Fruit fly (Drosophila melanogaster) whole organism, embryonic: ENCODE measurements around the gene CG31808.

Experiments
- ATbp ChIP-seq: fragments of 200-800 bp; sonication (Bioruptor generic); optimal IDR thresholded peaks from 2 replicates; lab custom pipeline; 2017; ENCODE audit warnings: missing biosample characterization, mild to moderate bottlenecking, missing genetic modification characterization, missing genetic modification reagents
- CG10366 ChIP-seq: fragments of 200-800 bp; sonication (Bioruptor generic); IDR thresholded peaks from 2 replicates; pipeline ENCODE4 v1.3.6; 2022; ENCODE audit warnings: missing biosample characterization, missing genetic modification characterization
- CG10431 ChIP-seq: fragments of 200-800 bp; sonication (Bioruptor generic); optimal IDR thresholded peaks from 3 replicates; lab custom pipeline; 2018; ENCODE audit warnings: missing biosample characterization, mild to moderate bottlenecking, missing genetic modification characterization
- CG11723 ChIP-seq: fragments of 200-800 bp; sonication (Bioruptor generic); optimal IDR thresholded peaks from 2 replicates; lab custom pipeline; 2017; ENCODE audit warnings: missing biosample characterization, mild to moderate bottlenecking, missing genetic modification characterization
- CG13123 ChIP-seq: fragments of 200-800 bp; sonication (Bioruptor generic); optimal IDR thresholded peaks from 2 replicates; lab custom pipeline; 2016; ENCODE audit warnings: missing biosample characterization, missing genetic modification characterization
- CG13775 ChIP-seq: fragments of 200-800 bp; sonication (Bioruptor generic); optimal IDR thresholded peaks from 3 replicates; lab custom pipeline; 2017; ENCODE audit warnings: missing biosample characterization, mild to moderate bottlenecking, missing genetic modification characterization
- CG13894 ChIP-seq: fragments of 200-800 bp; sonication (Bioruptor generic); optimal IDR thresholded peaks from 3 replicates; lab custom pipeline; 2018; ENCODE audit warnings: missing biosample characterization, mild to moderate bottlenecking, missing genetic modification characterization, moderate library complexity
- CG17361 ChIP-seq: fragments of 200-800 bp; sonication (Bioruptor generic); IDR thresholded peaks from 3 replicates; pipeline ENCODE4 v1.3.6; 2022; ENCODE audit warnings: missing biosample characterization, missing genetic modification characterization
- CG2199 ChIP-seq: fragments of 200-800 bp; sonication (Bioruptor generic); IDR thresholded peaks from 3 replicates; pipeline ENCODE4 v1.3.6; 2022; ENCODE audit warnings: missing biosample characterization, missing genetic modification characterization
- CG2678 ChIP-seq: fragments of 200-800 bp; sonication (Bioruptor generic); optimal IDR thresholded peaks from 3 replicates; lab custom pipeline; 2019; ENCODE audit warnings: missing biosample characterization, mild to moderate bottlenecking, missing genetic modification characterization, moderate library complexity
- CG2889 ChIP-seq: fragments of 200-800 bp; sonication (Bioruptor generic); IDR thresholded peaks from 3 replicates; pipeline ENCODE4 v1.3.6; 2022; ENCODE audit warnings: missing biosample characterization, missing genetic modification characterization
- CG3407 ChIP-seq: fragments of 200-800 bp; sonication (Bioruptor generic); optimal IDR thresholded peaks from 2 replicates; lab custom pipeline; 2018; ENCODE audit warnings: missing biosample characterization, mild to moderate bottlenecking, missing genetic modification characterization
- CG3838 ChIP-seq: fragments of 200-800 bp; sonication (Bioruptor generic); optimal IDR thresholded peaks from 3 replicates; lab custom pipeline; 2016; ENCODE audit warnings: missing biosample characterization, missing genetic modification characterization
- CG4282 ChIP-seq: fragments of 200-800 bp; sonication (Bioruptor generic); optimal IDR thresholded peaks from 2 replicates; lab custom pipeline; 2016; ENCODE audit warnings: missing biosample characterization, missing genetic modification characterization
- CG9437 ChIP-seq: fragments of 200-800 bp; sonication (Bioruptor generic); optimal IDR thresholded peaks from 2 replicates; lab custom pipeline; 2018; ENCODE audit warnings: missing biosample characterization, mild to moderate bottlenecking, missing genetic modification characterization
- CG9797 ChIP-seq: fragments of 200-800 bp; sonication (Bioruptor generic); optimal IDR thresholded peaks from 3 replicates; lab custom pipeline; 2018; ENCODE audit warnings: missing biosample characterization, mild to moderate bottlenecking, missing genetic modification characterization
- Deaf1 ChIP-seq: fragments of 200-800 bp; optimal IDR thresholded peaks from 3 replicates; lab custom pipeline; 2019; ENCODE audit warnings: missing biosample characterization, mild to moderate bottlenecking, missing genetic modification characterization, moderate library complexity
- E2f1 ChIP-seq: fragments of 200-800 bp; sonication (Bioruptor generic); IDR thresholded peaks from 2 replicates; pipeline ENCODE4 v1.3.6; 2022; ENCODE audit warnings: missing biosample characterization, missing genetic modification characterization
- Ets65A ChIP-seq: fragments of 200-800 bp; sonication (Bioruptor generic); peaks from one replicate; lab custom pipeline; 2016; ENCODE audit warnings: missing biosample characterization, missing genetic modification characterization
- Gsc ChIP-seq: fragments of 200-800 bp; sonication (Bioruptor generic); IDR thresholded peaks from 2 replicates; pipeline ENCODE4 v1.3.6; 2022; ENCODE audit warnings: missing biosample characterization, missing genetic modification characterization
- Hr3 ChIP-seq: fragments of 200-800 bp; sonication (Bioruptor generic); optimal IDR thresholded peaks from 3 replicates; lab custom pipeline; 2016; ENCODE audit warnings: missing biosample characterization, missing genetic modification characterization
- Kr ChIP-seq: fragments of 200-800 bp; sonication (Bioruptor generic); optimal IDR thresholded peaks from 2 replicates; lab custom pipeline; 2017; ENCODE audit warnings: missing biosample characterization, mild to moderate bottlenecking, missing genetic modification characterization
- PHDP ChIP-seq: fragments of 200-800 bp; sonication (Bioruptor generic); optimal IDR thresholded peaks from 3 replicates; lab custom pipeline; 2018; ENCODE audit warnings: missing biosample characterization, mild to moderate bottlenecking, missing genetic modification characterization, moderate library complexity
- Poxn ChIP-seq: fragments of 200-800 bp; sonication (Bioruptor generic); IDR thresholded peaks from 2 replicates; pipeline ENCODE4 v1.3.6; 2022; ENCODE audit warnings: missing biosample characterization, missing genetic modification characterization
- abd-A ChIP-seq: fragments of 200-800 bp; sonication (Bioruptor generic); optimal IDR thresholded peaks from 3 replicates; lab custom pipeline; 2019; ENCODE audit warnings: missing biosample characterization, mild to moderate bottlenecking, missing genetic modification characterization, moderate library complexity
- bsh ChIP-seq, 2 experiments: fragments of 200-800 bp; sonication (Bioruptor generic); optimal IDR thresholded peaks; 2 replicates each; lab custom pipeline; 2017 to 2018; ENCODE audit warnings: mild to moderate bottlenecking in 2 of 2, missing biosample characterization in 2 of 2, missing genetic modification characterization in 2 of 2, moderate library complexity in 1 of 2
- chn ChIP-seq: fragments of 200-800 bp; sonication (Bioruptor generic); optimal IDR thresholded peaks from 2 replicates; lab custom pipeline; 2016; ENCODE audit warnings: missing biosample characterization, missing genetic modification characterization
- dati ChIP-seq: fragments of 200-800 bp; sonication (Bioruptor generic); IDR thresholded peaks from 2 replicates; pipeline ENCODE4 v1.3.6; 2022; ENCODE audit warnings: missing biosample characterization, missing genetic modification characterization
- dmrt99B ChIP-seq: fragments of 200-800 bp; sonication (Bioruptor generic); optimal IDR thresholded peaks from 2 replicates; lab custom pipeline; 2018; ENCODE audit warnings: missing biosample characterization, mild to moderate bottlenecking, missing genetic modification characterization, moderate library complexity
- exex ChIP-seq: fragments of 200-800 bp; sonication (Bioruptor generic); optimal IDR thresholded peaks from 4 replicates; lab custom pipeline; 2018; ENCODE audit warnings: missing biosample characterization, mild to moderate bottlenecking, missing genetic modification characterization, moderate library complexity
- fd102C ChIP-seq: fragments of 200-800 bp; sonication (Bioruptor generic); optimal IDR thresholded peaks from 2 replicates; lab custom pipeline; 2018; ENCODE audit warnings: missing biosample characterization, mild to moderate bottlenecking, missing genetic modification characterization, moderate library complexity
- ftz-f1 ChIP-seq: fragments of 200-800 bp; sonication (Bioruptor generic); optimal IDR thresholded peaks from 2 replicates; lab custom pipeline; 2016; ENCODE audit warnings: missing biosample characterization, missing genetic modification characterization
- grn ChIP-seq: fragments of 200-800 bp; sonication (Bioruptor generic); optimal IDR thresholded peaks from 3 replicates; lab custom pipeline; 2017; ENCODE audit warnings: missing biosample characterization, missing genetic modification characterization
- nerfin-1 ChIP-seq: fragments of 200-800 bp; sonication (Bioruptor generic); optimal IDR thresholded peaks from 3 replicates; lab custom pipeline; 2019; ENCODE audit warnings: missing biosample characterization, mild to moderate bottlenecking, missing genetic modification characterization, moderate library complexity
- pzg ChIP-seq: fragments of 200-800 bp; sonication (Bioruptor generic); optimal IDR thresholded peaks from 3 replicates; lab custom pipeline; 2018; ENCODE audit warnings: missing biosample characterization, mild to moderate bottlenecking, missing genetic modification characterization, moderate library complexity
- ranshi ChIP-seq: fragments of 200-800 bp; sonication (Bioruptor generic); IDR thresholded peaks from 2 replicates; pipeline ENCODE4 v1.3.6; 2022; ENCODE audit warnings: missing biosample characterization, missing genetic modification characterization
- rib ChIP-seq: fragments of 200-800 bp; sonication (Bioruptor generic); IDR thresholded peaks from 2 replicates; pipeline ENCODE4 v1.3.6; 2022; ENCODE audit warnings: missing biosample characterization, missing genetic modification characterization
- salm ChIP-seq: fragments of 200-800 bp; sonication (Bioruptor generic); optimal IDR thresholded peaks from 2 replicates; lab custom pipeline; 2018; ENCODE audit warnings: missing biosample characterization, mild to moderate bottlenecking, missing genetic modification characterization
- sens ChIP-seq: fragments of 200-800 bp; sonication (Bioruptor generic); peaks from one replicate; lab custom pipeline; 2016; ENCODE audit warnings: missing biosample characterization, missing genetic modification characterization
- slou ChIP-seq: fragments of 200-800 bp; sonication (Bioruptor generic); optimal IDR thresholded peaks from 3 replicates; lab custom pipeline; 2016; ENCODE audit warnings: missing biosample characterization, missing genetic modification characterization
- stc ChIP-seq: fragments of 200-800 bp; sonication (Bioruptor generic); IDR thresholded peaks from 2 replicates; pipeline ENCODE4 v1.3.6; 2022; ENCODE audit warnings: missing biosample characterization, missing genetic modification characterization
- stwl ChIP-seq: fragments of 200-800 bp; sonication (Bioruptor generic); optimal IDR thresholded peaks from 3 replicates; lab custom pipeline; 2018; ENCODE audit warnings: missing biosample characterization, mild to moderate bottlenecking, missing genetic modification characterization, moderate library complexity
- tap ChIP-seq: fragments of 200-800 bp; optimal IDR thresholded peaks from 3 replicates; lab custom pipeline; 2019; ENCODE audit warnings: missing biosample characterization, mild to moderate bottlenecking, missing genetic modification characterization, moderate library complexity
- tgo ChIP-seq: fragments of 200-800 bp; sonication (Bioruptor generic); IDR thresholded peaks from 3 replicates; pipeline ENCODE4 v1.3.6; 2022; ENCODE audit warnings: missing biosample characterization, missing genetic modification characterization
- tio ChIP-seq: fragments of 200-800 bp; sonication (Bioruptor generic); optimal IDR thresholded peaks from 2 replicates; lab custom pipeline; 2017; ENCODE audit warnings: missing biosample characterization, missing genetic modification characterization, inconsistent platforms
- trem ChIP-seq: fragments of 200-800 bp; optimal IDR thresholded peaks from 3 replicates; lab custom pipeline; 2019; ENCODE audit warnings: missing biosample characterization, mild to moderate bottlenecking, missing genetic modification characterization, moderate library complexity
- ttk ChIP-seq: fragments of 200-800 bp; sonication (Bioruptor generic); IDR thresholded peaks from 2 replicates; pipeline ENCODE4 v2.1.2; 2022; ENCODE audit warnings: missing biosample characterization, missing genetic modification characterization
- twi ChIP-seq: fragments of 200-800 bp; optimal IDR thresholded peaks from 2 replicates; lab custom pipeline; 2019; ENCODE audit warnings: missing biosample characterization, mild to moderate bottlenecking, missing genetic modification characterization, moderate library complexity
- tx ChIP-seq: fragments of 200-800 bp; sonication (Bioruptor generic); optimal IDR thresholded peaks from 2 replicates; lab custom pipeline; 2016; ENCODE audit warnings: missing biosample characterization, missing genetic modification characterization
- zen2 ChIP-seq: fragments of 200-800 bp; sonication (Bioruptor generic); IDR thresholded peaks from 3 replicates; pipeline ENCODE4 v1.3.6; 2022; ENCODE audit warnings: missing biosample characterization, missing genetic modification characterization; ENCODE audit not compliant: partially characterized antibody

Gene CG31808

DNA sequence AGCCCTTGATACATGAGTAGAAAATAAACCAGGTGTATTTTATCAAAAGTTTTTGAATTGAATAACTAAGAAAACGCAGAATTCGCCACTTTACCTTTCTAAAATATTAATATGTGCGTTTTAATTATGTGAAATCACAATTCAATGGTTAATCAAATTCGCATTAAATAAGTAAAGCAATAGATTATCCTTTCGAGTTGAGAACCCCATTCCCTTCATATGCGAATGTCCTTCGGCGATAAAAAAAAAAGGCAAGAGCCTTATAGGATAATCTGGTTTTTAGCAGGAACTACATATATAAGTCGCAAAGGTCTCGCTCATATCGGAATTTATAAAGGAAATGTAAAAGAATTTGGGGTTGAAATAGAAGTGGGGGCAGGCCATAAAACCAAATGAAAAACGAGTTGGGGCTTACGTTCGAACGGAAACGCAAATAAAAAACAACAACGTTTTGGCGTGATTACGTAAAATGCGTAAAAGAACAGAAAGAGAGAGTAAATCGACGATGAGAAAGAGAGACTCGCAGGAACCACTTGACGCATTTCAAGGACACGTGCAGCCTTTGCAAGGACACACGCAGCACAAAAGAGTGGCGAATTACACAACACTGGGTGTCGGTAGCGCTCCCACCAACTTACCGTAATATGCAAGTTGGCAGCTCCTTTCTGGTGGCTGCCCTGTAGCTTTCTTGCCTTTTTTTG lies 712 bp downstream of the CG31808 start:
- peak; percentile 60 for TF ChIP-seq sens
- peak; percentile 19 for TF ChIP-seq trem (tag; lab: Kevin White, UChicago)
- peak; percentile 36 for TF ChIP-seq abd-A (tag; lab: Kevin White, UChicago)
- TF ChIP-seq nerfin-1 (tag; lab: Kevin White, UChicago) = peak; percentile 14
- TF ChIP-seq dmrt99B (tag; lab: Kevin White, UChicago) = no peak
- TF ChIP-seq Ets65A (GFP tag; lab: Kevin White, UChicago) = peak; percentile 73
- no peak for TF ChIP-seq ranshi
- no peak for TF ChIP-seq chn
- peak; percentile 30 for TF ChIP-seq ftz-f1 (GFP tag; lab: Kevin White, UChicago)
- peak; percentile 93 for TF ChIP-seq CG9437 (GFP tag; lab: Kevin White, UChicago)
- TF ChIP-seq CG13894 (tag; lab: Kevin White, UChicago) = peak; percentile 79
- TF ChIP-seq stwl = peak; percentile 40
- no peak for TF ChIP-seq tio (GFP tag; lab: Kevin White, UChicago)
- TF ChIP-seq CG11723 (GFP tag; lab: Kevin White, UChicago) = no peak

DNA sequence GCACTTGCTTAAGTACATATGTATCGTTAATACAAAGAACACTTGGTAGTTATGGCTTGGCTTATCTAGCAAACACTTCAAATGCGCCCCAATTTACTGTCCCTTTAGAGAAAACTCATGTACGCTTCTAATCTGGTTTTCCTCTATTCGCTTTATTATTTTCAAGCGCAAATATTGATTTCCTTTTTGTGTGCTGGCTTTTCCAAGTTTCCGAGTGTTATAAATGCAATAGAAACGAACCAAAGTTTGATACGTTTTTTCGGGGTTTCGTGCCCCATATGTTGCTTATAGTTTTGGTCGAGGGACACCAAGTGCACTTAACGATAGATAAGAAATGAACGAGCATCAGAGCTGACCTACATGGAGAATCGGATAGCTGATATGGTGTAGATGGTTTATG lies 2.1 kb downstream of the CG31808 start:
- peak; percentile 21 for TF ChIP-seq ATbp (GFP tag; lab: Kevin White, UChicago)
- TF ChIP-seq rib (GFP tag; lab: Robert Waterston, UW) = no peak
- no peak for TF ChIP-seq zen2
- TF ChIP-seq pzg (GFP tag; lab: Kevin White, UChicago) = no peak
- TF ChIP-seq E2f1 (GFP tag; lab: Robert Waterston, UW) = no peak
- TF ChIP-seq CG3407 (GFP tag; lab: Kevin White, UChicago) = peak; percentile 6
- peak; percentile 3 for TF ChIP-seq Kr (GFP tag; lab: Kevin White, UChicago)
- no peak for TF ChIP-seq CG10366 (GFP tag; lab: Robert Waterston, UW)
- TF ChIP-seq bsh (GFP tag; optimal IDR thresholded peaks at IDR 0.05; lab: Kevin White, UChicago) = peak in 1 of 2 experiments; percentile 21
- no peak for TF ChIP-seq CG13123
- no peak for TF ChIP-seq CG4282 (GFP tag; lab: Kevin White, UChicago)
- TF ChIP-seq CG2678 = no peak
- TF ChIP-seq CG2199 (GFP tag; lab: Robert Waterston, UW) = 0 out of 3 replicates have a peak, but pooled peaks have one; percentile 45
- TF ChIP-seq CG9797 = no peak
- no peak for TF ChIP-seq slou (GFP tag; lab: Kevin White, UChicago)
- no peak for TF ChIP-seq fd102C (GFP tag; lab: Kevin White, UChicago)
- TF ChIP-seq Gsc (GFP tag; lab: Robert Waterston, UW) = no peak
- TF ChIP-seq Hr3 (GFP tag; lab: Kevin White, UChicago) = no peak
- no peak for TF ChIP-seq nerfin-1 (tag; lab: Kevin White, UChicago)
- TF ChIP-seq dati (GFP tag; lab: Robert Waterston, UW) = no peak
- TF ChIP-seq Deaf1 (tag; lab: Kevin White, UChicago) = peak; percentile 29
- no peak for TF ChIP-seq tx (GFP tag; lab: Kevin White, UChicago)
- peak; percentile 41 for TF ChIP-seq salm (tag; lab: Kevin White, UChicago)
- no peak for TF ChIP-seq stc (GFP tag; lab: Robert Waterston, UW)
- TF ChIP-seq twi (tag; lab: Kevin White, UChicago) = peak; percentile 21
- TF ChIP-seq CG13775 (GFP tag; lab: Kevin White, UChicago) = no peak
- TF ChIP-seq CG10431 = peak; percentile 75
- TF ChIP-seq ttk (GFP tag; lab: Robert Waterston, UW) = no peak
- TF ChIP-seq grn (GFP tag; lab: Kevin White, UChicago) = peak; percentile 16
- no peak for TF ChIP-seq CG17361 (GFP tag; lab: Robert Waterston, UW)
- TF ChIP-seq CG2889 (GFP tag; lab: Robert Waterston, UW) = no peak
- no peak for TF ChIP-seq tap (tag; lab: Kevin White, UChicago)
- no peak for TF ChIP-seq Poxn (GFP tag; lab: Robert Waterston, UW)
- peak; percentile 17 for TF ChIP-seq exex
- no peak for TF ChIP-seq tgo (GFP tag; lab: Robert Waterston, UW)
- TF ChIP-seq PHDP (tag; lab: Kevin White, UChicago) = peak; percentile 18
- TF ChIP-seq CG3838 (GFP tag; lab: Kevin White, UChicago) = no peak
